Fruit fly (Drosophila melanogaster): ENCODE results near the gene D19B.
"Not testable (repeated sequence)": the region's sequence is repeated elsewhere in the genome, so short reads cannot be mapped to it uniquely, and the experiment has no call there.

The D19B gene

dm6 chr3L:6150757-6151354 lies 33.9 kb downstream of the D19B start, which contains the start of the genes Cpr65Ax2 and Lcp65Aa:
TSS of gene Cpr65Ax2 (minus strand) at chr3L:6150857.
TSS of gene Lcp65Aa (plus strand) at chr3L:6151304.
- not testable (repeated sequence) for TF ChIP-seq jing (GFP tag; optimal IDR thresholded peaks at IDR 0.05); sr (GFP tag; IDR thresholded peaks at IDR 0.05); maf-S (GFP tag; optimal IDR thresholded peaks at IDR 0.05)

dm6 chr3L:6149248-6149647 lies 35.5 kb downstream of the D19B start, which contains the start of gene Lcp65Ab1:
TSS of gene Lcp65Ab1 (plus strand) at chr3L:6149548.
- TF ChIP-seq CG12659, CG6854, CG9437 (GFP tag; optimal IDR thresholded peaks at IDR 0.05): not testable (repeated sequence)

dm6 chr3L:6147887-6148286 lies 36.8 kb downstream of the D19B start, which contains the start of gene Cpr65Ax1:
TSS of gene Cpr65Ax1 (minus strand) at chr3L:6147987.
- TF ChIP-seq lab, CG10209, CG18619 (GFP tag; optimal IDR thresholded peaks at IDR 0.05): not testable (repeated sequence)

dm6 chr3L:6146374-6146773 lies 38.3 kb downstream of the D19B start, which contains the start of gene Lcp65Ab2:
TSS of gene Lcp65Ab2 (plus strand) at chr3L:6146674.
- TF ChIP-seq Elba2, Hr78, CG18619 (GFP tag; optimal IDR thresholded peaks at IDR 0.05): not testable (repeated sequence)

dm6 chr3L:6144769-6145220 lies 39.9 kb downstream of the D19B start, which contains the start of gene Lcp65Ac:
TSS of gene Lcp65Ac (plus strand) at chr3L:6144819.
- TF ChIP-seq Ets65A (GFP tag) = peak; percentile 93
- TF ChIP-seq bsh (GFP tag; optimal IDR thresholded peaks at IDR 0.05) = no peak
- 0 out of 3 replicates have a peak, but pooled peaks have one; percentile 6 for TF ChIP-seq Dbx (GFP tag; IDR thresholded peaks at IDR 0.05)

- TF ChIP-seq CG7372 (GFP tag; IDR thresholded peaks at IDR 0.05) (no peak), Ets65A (GFP tag) (peak; percentile 85), Blimp-1 (GFP tag; optimal IDR thresholded peaks at IDR 0.05) (peak; percentile 25)
Observed at dm6 chr3L:6143188-6143755, 41.4 kb downstream of the D19B start, which contains the start of gene Lcp65Ad. TSS of gene Lcp65Ad (plus strand) at chr3L:6143395.

- no peak for TF ChIP-seq Oli (tag; optimal IDR thresholded peaks at IDR 0.05)
- no peak for TF ChIP-seq sqz (GFP tag; optimal IDR thresholded peaks at IDR 0.05)
- no peak for TF ChIP-seq CG11723 (GFP tag; optimal IDR thresholded peaks at IDR 0.05)
- TF ChIP-seq CG15601 (tag; optimal IDR thresholded peaks at IDR 0.05) = no peak
- no peak for TF ChIP-seq CG7963 (GFP tag; IDR thresholded peaks at IDR 0.05; ENCODE audit: partially characterized antibody)
- TF ChIP-seq CG10431 (GFP tag; optimal IDR thresholded peaks at IDR 0.05) = no peak
- no peak for TF ChIP-seq esg (GFP tag; conservative IDR thresholded peaks at IDR 0.05)
- no peak for TF ChIP-seq ranshi (GFP tag; IDR thresholded peaks at IDR 0.05)
- no peak for TF ChIP-seq hth (optimal IDR thresholded peaks at IDR 0.05)
- TF ChIP-seq Camta (GFP tag; optimal IDR thresholded peaks at IDR 0.05) = no peak
- no peak for TF ChIP-seq nom (GFP tag; optimal IDR thresholded peaks at IDR 0.05)
- no peak for TF ChIP-seq nmo (GFP tag; optimal IDR thresholded peaks at IDR 0.05)
- no peak for TF ChIP-seq CG1792 (GFP tag; optimal IDR thresholded peaks at IDR 0.05)
- no peak for TF ChIP-seq tx (GFP tag; optimal IDR thresholded peaks at IDR 0.05)
- no peak for TF ChIP-seq Bdp1 (GFP tag; optimal IDR thresholded peaks at IDR 0.05)
- TF ChIP-seq oc (tag; optimal IDR thresholded peaks at IDR 0.05) = no peak
Observed at dm6 chr3L:6142313-6142712, 42.4 kb downstream of the D19B start, which contains the start of gene Cpr65Aw. TSS of gene Cpr65Aw (minus strand) at chr3L:6142413.

Data from whole organism, embryonic.